Worm (Caenorhabditis elegans): ENCODE data around the gene Y51A2A.16.
A peak's percentile ranks its signal among the peaks of the same experiment; 100 is the strongest.

Y51A2A.16 gene

ce11 chrV:18241328-18241727 lies 39.4 kb downstream of the Y51A2A.16 start, which contains the start of gene R10E8.8 (continued):
- peak; percentile 15 for TF ChIP-seq nhr-77 (tag; optimal IDR thresholded peaks at IDR 0.05)

ce11 chrV:18236714-18237288 lies 43.9 kb downstream of the Y51A2A.16 start, which contains the start of gene R10E8.3:
Gene R10E8.3, minus strand, starts transcription at chrV:18236764.
- TF ChIP-seq daf-16 (GFP tag; optimal IDR thresholded peaks at IDR 0.05) (no peak), daf-16 (tag; optimal IDR thresholded peaks at IDR 0.05) (peak; percentile 45), nhr-77 (tag; optimal IDR thresholded peaks at IDR 0.05) (peak; percentile 28), hlh-30 (tag; optimal IDR thresholded peaks at IDR 0.05; ENCODE audit: insufficient read depth) (peak; percentile 30), dve-1 (tag; optimal IDR thresholded peaks at IDR 0.05; ENCODE audit: insufficient read depth) (peak; percentile 52), daf-12 (tag; optimal IDR thresholded peaks at IDR 0.05) (no peak), php-3 (GFP tag; IDR thresholded peaks at IDR 0.05) (no peak)

- TF ChIP-seq aha-1 (tag): peak; percentile 95
- no peak for TF ChIP-seq madf-5 (GFP tag; IDR thresholded peaks at IDR 0.05)
These were observed 44.9 kb downstream of the Y51A2A.16 start for ce11 chrV:18235808-18236207.
